Worm (Caenorhabditis elegans) whole organism, L2 larva: Measurements from ENCODE around the gene phdh-1.

ENCODE experiments used
- blmp-1 ChIP-seq: sonication (generic microtip); optimal IDR thresholded peaks from 2 replicates; lab custom pipeline; 2017; ENCODE audit warnings: missing genetic modification characterization, mild to moderate bottlenecking, missing compliant biosample characterization, antibody characterized with exemption, moderate library complexity; ENCODE audit not compliant: insufficient read depth
- crh-2 ChIP-seq: sonication (generic microtip); optimal IDR thresholded peaks from 2 replicates; lab custom pipeline; 2017; ENCODE audit warnings: missing biosample characterization, missing genetic modification characterization
- elt-3 ChIP-seq: sonication (generic microtip); optimal IDR thresholded peaks from 2 replicates; lab custom pipeline; 2017; ENCODE audit warnings: missing biosample characterization, missing genetic modification characterization
- nhr-11 ChIP-seq: fragments of 150-350 bp; optimal IDR thresholded peaks from 2 replicates; lab custom pipeline; 2014; ENCODE audit warnings: missing biosample characterization, missing genetic modification characterization
- sem-4 ChIP-seq: fragments of 150-350 bp; optimal IDR thresholded peaks from 2 replicates; lab custom pipeline; 2014; ENCODE audit warnings: missing biosample characterization, missing genetic modification reagents, missing genetic modification characterization
- skn-1 ChIP-seq: sonication (generic microtip); optimal IDR thresholded peaks from 2 replicates; lab custom pipeline; 2017; ENCODE audit warnings: missing biosample characterization, missing genetic modification characterization
- snpc-4 ChIP-seq: fragments of 150-350 bp; optimal IDR thresholded peaks from 2 replicates; lab custom pipeline; 2014; ENCODE audit warnings: missing biosample characterization, missing genetic modification characterization
- unc-55 ChIP-seq: fragments of 150-350 bp; sonication (generic microtip); optimal IDR thresholded peaks from 3 replicates; lab custom pipeline; 2014; ENCODE audit warnings: missing biosample characterization, missing genetic modification reagents, missing genetic modification characterization
- unc-62 ChIP-seq: fragments of 150-350 bp; optimal IDR thresholded peaks from 2 replicates; lab custom pipeline; 2014; ENCODE audit warnings: missing biosample characterization, missing genetic modification reagents, missing genetic modification characterization
- ztf-4 ChIP-seq: fragments of 150-350 bp; optimal IDR thresholded peaks from 2 replicates; lab custom pipeline; 2014; ENCODE audit warnings: missing biosample characterization, missing genetic modification characterization

- no peak for TF ChIP-seq unc-55 (GFP tag; lab: Kevin White, UChicago)
- no peak for TF ChIP-seq sem-4
- TF ChIP-seq ztf-4 (tag; lab: Kevin White, UChicago) = no peak
- TF ChIP-seq snpc-4 (tag; lab: Kevin White, UChicago) = no peak
- no peak for TF ChIP-seq nhr-11
- no peak for TF ChIP-seq blmp-1 (tag; lab: Kevin White, UChicago)
- TF ChIP-seq crh-2 (tag; lab: Kevin White, UChicago) = no peak
- no peak for TF ChIP-seq skn-1 (tag; lab: Kevin White, UChicago)
- no peak for TF ChIP-seq unc-62 (GFP tag; lab: Kevin White, UChicago)
- no peak for TF ChIP-seq elt-3 (tag; lab: Kevin White, UChicago)
Measured at ce11 chrII:13627001-13627400, 11.3 kb downstream of the phdh-1 start, which contains the start of gene gst-19.
